Fruit fly (Drosophila melanogaster) whole organism, embryonic: ENCODE data around the gene CG1951.

Experiments used
- CG10366 ChIP-seq: fragments of 200-800 bp; sonication (Bioruptor generic); IDR thresholded peaks from 2 replicates; pipeline ENCODE4 v1.3.6; 2022; ENCODE audit warnings: missing biosample characterization, missing genetic modification characterization
- CG10565 ChIP-seq: fragments of 200-800 bp; sonication (Bioruptor generic); optimal IDR thresholded peaks from 3 replicates; lab custom pipeline; 2016; ENCODE audit warnings: missing biosample characterization, mild to moderate bottlenecking, missing genetic modification characterization
- CG17328 ChIP-seq: fragments of 200-800 bp; sonication (Bioruptor generic); IDR thresholded peaks from 2 replicates; pipeline ENCODE4 v1.3.6; 2022; ENCODE audit warnings: missing biosample characterization, missing genetic modification characterization
- CG17361 ChIP-seq: fragments of 200-800 bp; sonication (Bioruptor generic); IDR thresholded peaks from 3 replicates; pipeline ENCODE4 v1.3.6; 2022; ENCODE audit warnings: missing biosample characterization, missing genetic modification characterization
- CG2120 ChIP-seq: fragments of 200-800 bp; sonication (Bioruptor generic); optimal IDR thresholded peaks from 3 replicates; lab custom pipeline; 2016; ENCODE audit warnings: missing biosample characterization, missing genetic modification characterization
- CG2889 ChIP-seq: fragments of 200-800 bp; sonication (Bioruptor generic); IDR thresholded peaks from 3 replicates; pipeline ENCODE4 v1.3.6; 2022; ENCODE audit warnings: missing biosample characterization, missing genetic modification characterization
- CG30403 ChIP-seq: fragments of 200-800 bp; sonication (Bioruptor generic); optimal IDR thresholded peaks from 3 replicates; lab custom pipeline; 2016; ENCODE audit warnings: missing biosample characterization, missing genetic modification characterization
- CG30431 ChIP-seq: fragments of 200-800 bp; sonication (Bioruptor generic); optimal IDR thresholded peaks from 2 replicates; lab custom pipeline; 2017; ENCODE audit warnings: missing biosample characterization, missing genetic modification characterization
- CG3065 ChIP-seq: fragments of 200-800 bp; sonication (Bioruptor generic); optimal IDR thresholded peaks from 2 replicates; lab custom pipeline; 2016; ENCODE audit warnings: missing biosample characterization, missing genetic modification characterization
- CG3726 ChIP-seq: fragments of 200-800 bp; sonication (Bioruptor generic); IDR thresholded peaks from 3 replicates; pipeline ENCODE4, ENCODE4 v1.3.6; 2022; ENCODE audit warnings: missing biosample characterization, missing genetic modification characterization
- CG4617 ChIP-seq: fragments of 200-800 bp; sonication (Bioruptor generic); optimal IDR thresholded peaks from 3 replicates; lab custom pipeline; 2016; ENCODE audit warnings: missing biosample characterization, missing genetic modification characterization, borderline replicate concordance
- CG5953 ChIP-seq: fragments of 200-800 bp; sonication (Bioruptor generic); IDR thresholded peaks from 2 replicates; pipeline ENCODE4 v1.3.6; 2022; ENCODE audit warnings: missing biosample characterization, missing genetic modification characterization
- CG6813 ChIP-seq: fragments of 200-800 bp; sonication (Bioruptor generic); optimal IDR thresholded peaks from 2 replicates; lab custom pipeline; 2017; ENCODE audit warnings: missing biosample characterization, missing genetic modification characterization, mild to moderate bottlenecking, moderate library complexity, missing genetic modification reagents
- CG7271 ChIP-seq: fragments of 200-800 bp; sonication (Bioruptor generic); optimal IDR thresholded peaks from 2 replicates; lab custom pipeline; 2018; ENCODE audit warnings: missing biosample characterization, mild to moderate bottlenecking, missing genetic modification characterization, moderate library complexity
- CG9876 ChIP-seq: fragments of 200-800 bp; sonication (Bioruptor generic); optimal IDR thresholded peaks from 2 replicates; lab custom pipeline; 2016; ENCODE audit warnings: missing biosample characterization, missing genetic modification characterization
- Dad ChIP-seq: fragments of 200-800 bp; sonication (Bioruptor generic); optimal IDR thresholded peaks from 3 replicates; lab custom pipeline; 2016; ENCODE audit warnings: missing biosample characterization, missing genetic modification characterization
- Deaf1 ChIP-seq: fragments of 200-800 bp; optimal IDR thresholded peaks from 3 replicates; lab custom pipeline; 2019; ENCODE audit warnings: missing biosample characterization, mild to moderate bottlenecking, missing genetic modification characterization, moderate library complexity
- E2f1 ChIP-seq: fragments of 200-800 bp; sonication (Bioruptor generic); IDR thresholded peaks from 2 replicates; pipeline ENCODE4 v1.3.6; 2022; ENCODE audit warnings: missing biosample characterization, missing genetic modification characterization
- Ets97D ChIP-seq: fragments of 200-800 bp; sonication (Bioruptor generic); optimal IDR thresholded peaks from 3 replicates; lab custom pipeline; 2016; ENCODE audit warnings: missing biosample characterization, missing genetic modification characterization
- Fer1 ChIP-seq: fragments of 200-800 bp; sonication (Bioruptor generic); optimal IDR thresholded peaks from 2 replicates; lab custom pipeline; 2017; ENCODE audit warnings: missing biosample characterization, mild to moderate bottlenecking, missing genetic modification characterization
- Fer3 ChIP-seq: fragments of 200-800 bp; sonication (Bioruptor generic); optimal IDR thresholded peaks from 2 replicates; lab custom pipeline; 2018; ENCODE audit warnings: missing biosample characterization, mild to moderate bottlenecking, missing genetic modification characterization, moderate library complexity
- Hand ChIP-seq: fragments of 200-800 bp; sonication (Bioruptor generic); optimal IDR thresholded peaks from 2 replicates; lab custom pipeline; 2017; ENCODE audit warnings: mild to moderate bottlenecking, missing biosample characterization, missing genetic modification reagents, missing genetic modification characterization
- Hmr ChIP-seq: fragments of 200-800 bp; sonication (Bioruptor generic); optimal IDR thresholded peaks from 3 replicates; lab custom pipeline; 2017; ENCODE audit warnings: mild to moderate bottlenecking, missing biosample characterization, missing genetic modification reagents, missing genetic modification characterization
- NC2α ChIP-seq: fragments of 200-800 bp; sonication (Bioruptor generic); optimal IDR thresholded peaks from 2 replicates; lab custom pipeline; 2016; ENCODE audit warnings: missing biosample characterization, missing genetic modification characterization
- Optix ChIP-seq: fragments of 200-800 bp; sonication (Bioruptor generic); IDR thresholded peaks from 3 replicates; pipeline ENCODE4 v1.3.6; 2022; ENCODE audit warnings: missing biosample characterization, missing genetic modification characterization
- Pdp1 ChIP-seq, 2 experiments: fragments of 200-800 bp; sonication (Bioruptor generic); optimal IDR thresholded peaks; 3 replicates each; lab custom pipeline; 2016; ENCODE audit warnings: missing biosample characterization in 2 of 2, missing genetic modification characterization in 2 of 2, mild to moderate bottlenecking in 1 of 2, moderate library complexity in 1 of 2
- ab ChIP-seq: fragments of 200-800 bp; sonication (Bioruptor generic); optimal IDR thresholded peaks from 2 replicates; lab custom pipeline; 2016; ENCODE audit warnings: missing biosample characterization, missing genetic modification characterization
- ase ChIP-seq: fragments of 200-800 bp; sonication (Bioruptor generic); IDR thresholded peaks from 3 replicates; pipeline ENCODE4 v1.3.6; 2022; ENCODE audit warnings: missing biosample characterization, missing genetic modification characterization
- bab2 ChIP-seq: fragments of 200-800 bp; sonication (Bioruptor generic); optimal IDR thresholded peaks from 2 replicates; lab custom pipeline; 2016; ENCODE audit warnings: missing biosample characterization, missing genetic modification characterization
- bbx ChIP-seq: fragments of 200-800 bp; sonication (Bioruptor generic); IDR thresholded peaks from 2 replicates; pipeline ENCODE4 v1.3.6; 2022; ENCODE audit warnings: missing biosample characterization, missing genetic modification characterization; ENCODE audit not compliant: partially characterized antibody
- bigmax ChIP-seq: fragments of 200-800 bp; sonication (Bioruptor generic); optimal IDR thresholded peaks from 2 replicates; lab custom pipeline; 2018; ENCODE audit warnings: missing biosample characterization, mild to moderate bottlenecking, missing genetic modification characterization
- cato ChIP-seq: fragments of 200-800 bp; sonication (Bioruptor generic); optimal IDR thresholded peaks from 2 replicates; lab custom pipeline; 2016; ENCODE audit warnings: missing biosample characterization, missing genetic modification characterization, borderline replicate concordance
- corto ChIP-seq: fragments of 200-800 bp; sonication (Bioruptor generic); optimal IDR thresholded peaks from 2 replicates; lab custom pipeline; 2016; ENCODE audit warnings: missing biosample characterization, mild to moderate bottlenecking, missing genetic modification characterization, moderate library complexity
- crc ChIP-seq: fragments of 200-800 bp; sonication (Bioruptor generic); optimal IDR thresholded peaks from 2 replicates; lab custom pipeline; 2016; ENCODE audit warnings: missing biosample characterization, missing genetic modification characterization
- dan ChIP-seq: fragments of 200-800 bp; sonication (Bioruptor generic); IDR thresholded peaks from 2 replicates; pipeline ENCODE4 v1.3.6; 2022; ENCODE audit warnings: missing biosample characterization, missing genetic modification characterization
- fu2 ChIP-seq: fragments of 200-800 bp; sonication (Bioruptor generic); optimal IDR thresholded peaks from 2 replicates; lab custom pipeline; 2016; ENCODE audit warnings: missing biosample characterization, missing genetic modification characterization
- h ChIP-seq: fragments of >200 bp; optimal IDR thresholded peaks from 2 replicates; lab custom pipeline; 2017
- hth ChIP-seq: fragments of >200 bp; optimal IDR thresholded peaks from 2 replicates; lab custom pipeline; 2017; ENCODE audit warnings: inconsistent platforms
- inv ChIP-seq: fragments of 200-800 bp; sonication (Bioruptor generic); IDR thresholded peaks from 2 replicates; pipeline ENCODE4 v1.3.6; 2022; ENCODE audit warnings: missing biosample characterization, missing genetic modification characterization; ENCODE audit not compliant: partially characterized antibody
- kay ChIP-seq: fragments of 200-800 bp; sonication (Bioruptor generic); optimal IDR thresholded peaks from 2 replicates; lab custom pipeline; 2016; ENCODE audit warnings: missing biosample characterization, missing genetic modification characterization
- pan ChIP-seq, 4 experiments: fragments of >200 bp in 3 of 4; fragments of 200-800 bp in 1 of 4; sonication (Bioruptor generic) in 1 of 4; optimal IDR thresholded peaks in 3 of 4; IDR thresholded peaks in 1 of 4; 2 replicates each; pipeline versions ENCODE4 v1.3.6 to Lab custom; 2017 to 2022; ENCODE audit warnings: missing biosample characterization in 2 of 4, missing genetic modification characterization in 2 of 4, mixed read lengths in 1 of 4
- sug ChIP-seq: fragments of 200-800 bp; optimal IDR thresholded peaks from 2 replicates; lab custom pipeline; 2019; ENCODE audit warnings: missing biosample characterization, mild to moderate bottlenecking, missing genetic modification characterization, moderate library complexity
- tio ChIP-seq: fragments of 200-800 bp; sonication (Bioruptor generic); optimal IDR thresholded peaks from 2 replicates; lab custom pipeline; 2017; ENCODE audit warnings: missing biosample characterization, missing genetic modification characterization, inconsistent platforms
- trem ChIP-seq: fragments of 200-800 bp; optimal IDR thresholded peaks from 3 replicates; lab custom pipeline; 2019; ENCODE audit warnings: missing biosample characterization, mild to moderate bottlenecking, missing genetic modification characterization, moderate library complexity
- ttk ChIP-seq: fragments of 200-800 bp; sonication (Bioruptor generic); IDR thresholded peaks from 2 replicates; pipeline ENCODE4 v2.1.2; 2022; ENCODE audit warnings: missing biosample characterization, missing genetic modification characterization
- vvl ChIP-seq: fragments of 200-800 bp; sonication (Bioruptor generic); IDR thresholded peaks from 2 replicates; pipeline ENCODE4 v1.3.6; 2022; ENCODE audit warnings: missing biosample characterization, missing genetic modification characterization

The CG1951 gene

DNA sequence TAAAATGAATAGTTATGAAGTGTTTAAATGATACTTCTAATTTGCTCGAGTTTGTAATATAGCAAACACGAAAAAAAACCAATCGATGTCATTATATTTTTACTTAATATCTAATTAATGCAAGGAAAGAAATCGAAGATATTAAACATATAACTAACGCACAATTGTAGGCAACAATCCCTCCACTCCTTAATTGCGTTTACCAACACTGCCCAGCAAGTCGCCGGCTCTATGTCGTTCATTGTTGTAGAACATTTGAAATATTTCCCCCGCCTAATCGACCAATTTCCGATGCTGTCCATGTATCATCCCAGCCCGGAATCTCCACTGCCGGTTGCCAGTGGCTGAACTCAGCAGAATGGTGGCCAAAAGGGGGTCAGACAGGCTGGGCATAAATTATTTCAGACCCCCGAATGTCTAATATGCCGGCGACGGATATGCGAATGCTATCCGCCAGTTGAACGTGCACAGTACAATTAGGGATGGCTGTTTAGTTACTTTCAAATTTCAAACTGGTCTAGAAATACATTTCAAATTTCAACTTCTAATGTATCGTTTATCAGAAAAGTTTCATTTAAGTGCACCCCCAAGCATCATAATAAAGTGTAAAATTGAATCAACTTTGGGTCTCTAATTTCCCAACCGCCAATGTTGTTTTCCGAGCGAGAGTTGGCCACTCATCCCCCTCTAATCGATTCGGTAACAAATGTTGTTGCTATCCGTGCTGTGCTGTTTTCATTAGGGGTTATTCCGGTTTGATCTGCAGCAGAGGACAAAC lies 41.6 kb downstream of the CG1951 start (continued):
- no peak for TF ChIP-seq CG3065
- no peak for TF ChIP-seq CG9876
- TF ChIP-seq CG10366 (GFP tag; lab: Robert Waterston, UW) = peak; percentile 21; the same call in 1 of the 2 replicates
- TF ChIP-seq CG2120 (GFP tag; lab: Kevin White, UChicago) = peak; percentile 69
- TF ChIP-seq vvl (GFP tag; lab: Robert Waterston, UW) = peak; percentile 52
- 0 out of 2 replicates have a peak, but pooled peaks have one; percentile 17 for TF ChIP-seq E2f1 (GFP tag; lab: Robert Waterston, UW)
- peak in 1 of 2 experiments; percentile 31 for TF ChIP-seq Pdp1 (GFP tag; optimal IDR thresholded peaks at IDR 0.05; lab: Kevin White, UChicago)
- TF ChIP-seq Fer1 (GFP tag; lab: Kevin White, UChicago) = peak; percentile 52
- TF ChIP-seq Fer3 (tag; lab: Kevin White, UChicago) = peak; percentile 49
- TF ChIP-seq CG17361 (GFP tag; lab: Robert Waterston, UW) = peak; percentile 32; the same call in 1 of the 3 replicates
- no peak for TF ChIP-seq ase (GFP tag; lab: Robert Waterston, UW)
- TF ChIP-seq dan (GFP tag; lab: Robert Waterston, UW) = no peak
- TF ChIP-seq ttk (GFP tag; lab: Robert Waterston, UW) = peak; percentile 39; the same call in 1 of the 2 replicates
- peak; percentile 45 for TF ChIP-seq bab2 (GFP tag; lab: Kevin White, UChicago)
- TF ChIP-seq CG2889 = no peak
- no peak for TF ChIP-seq CG5953 (GFP tag; lab: Robert Waterston, UW)

DNA sequence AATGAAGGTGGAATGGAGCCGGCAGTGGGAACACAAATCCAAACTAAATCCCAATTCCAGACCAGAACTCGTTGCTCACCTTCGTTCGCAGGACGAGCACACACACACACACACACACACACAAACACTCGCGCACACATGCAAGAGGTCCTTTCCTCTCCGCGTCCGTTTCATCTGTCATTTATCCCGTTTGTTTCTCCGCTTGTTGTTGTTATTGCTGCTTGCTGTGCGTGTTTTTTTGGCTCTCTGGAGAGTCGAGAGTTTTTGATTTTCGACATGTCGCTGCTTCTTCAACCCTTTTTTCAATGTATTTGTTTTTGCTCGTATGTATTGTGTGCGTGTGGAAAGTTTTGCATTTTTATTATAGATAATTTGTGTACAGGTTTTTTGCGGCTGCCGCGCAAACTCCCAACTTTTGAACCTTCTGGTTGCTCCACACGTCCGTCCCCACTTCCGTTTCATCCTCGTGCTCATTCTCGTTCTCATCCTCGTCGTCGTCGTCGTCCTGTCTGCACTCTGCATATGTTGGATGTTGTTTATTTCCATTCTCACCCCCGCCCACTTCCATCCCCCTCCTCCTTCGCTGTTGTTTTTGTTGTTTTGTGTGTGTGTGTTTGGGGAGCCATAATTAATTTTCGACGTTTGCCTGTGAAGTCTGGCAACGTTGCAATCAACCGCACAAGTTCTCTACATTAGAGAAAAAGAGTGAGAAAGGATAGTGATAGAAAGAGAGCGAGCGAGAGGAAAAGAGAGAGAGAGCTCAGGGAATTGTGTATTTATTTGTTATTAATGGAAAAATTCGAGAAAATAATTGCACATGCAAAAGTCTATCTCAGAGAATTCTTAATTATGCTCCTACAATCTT lies 42.4 kb downstream of the CG1951 start:
- TF ChIP-seq corto (GFP tag; lab: Kevin White, UChicago) (no peak), trem (tag; lab: Kevin White, UChicago) (peak; percentile 8), fu2 (GFP tag; lab: Kevin White, UChicago) (no peak), bbx (0 out of 2 replicates have a peak, but pooled peaks have one; percentile 11), inv (GFP tag; lab: Robert Waterston, UW) (no peak), E2f1 (GFP tag; lab: Robert Waterston, UW) (no peak), Deaf1 (tag; lab: Kevin White, UChicago) (peak; percentile 5), CG6813 (GFP tag; lab: Kevin White, UChicago) (no peak), CG4617 (GFP tag; lab: Kevin White, UChicago) (no peak), Dad (GFP tag; lab: Kevin White, UChicago) (no peak), NC2α (GFP tag; lab: Kevin White, UChicago) (no peak), tio (no peak), CG30403 (GFP tag; lab: Kevin White, UChicago) (no peak), Ets97D (GFP tag; lab: Kevin White, UChicago) (no peak), CG10565 (GFP tag; lab: Kevin White, UChicago) (no peak), hth (lab: Kevin White, UChicago) (no peak), sug (tag; lab: Kevin White, UChicago) (no peak), CG17328 (GFP tag; lab: Robert Waterston, UW) (no peak), CG3726 (no peak), bigmax (GFP tag; lab: Kevin White, UChicago) (no peak), CG30431 (GFP tag; lab: Kevin White, UChicago) (no peak), kay (GFP tag; lab: Kevin White, UChicago) (no peak), cato (GFP tag; lab: Kevin White, UChicago) (no peak), ab (GFP tag; lab: Kevin White, UChicago) (no peak), Hand (GFP tag; lab: Kevin White, UChicago) (no peak), CG7271 (tag; lab: Kevin White, UChicago) (no peak), Optix (GFP tag; lab: Robert Waterston, UW) (0 out of 3 replicates have a peak, but pooled peaks have one; percentile 21), pan (optimal IDR thresholded peaks at IDR 0.05; lab: Kevin White, UChicago) (no peak), pan (GFP tag; optimal IDR thresholded peaks at IDR 0.05 in 1 of 2, IDR thresholded peaks at IDR 0.05 in 1 of 2) (no peak), Hmr (GFP tag; lab: Kevin White, UChicago) (no peak), crc (no peak), h (lab: Kevin White, UChicago) (no peak)
